Worm (Caenorhabditis elegans): ENCODE data around the gene F32D8.4.

F32D8.4 gene

ce11 chrV:10921747-10922146, 28.4 kb upstream of the F32D8.4 start, which contains the start of gene nas-31 (continued):
- TF ChIP-seq madf-2 (tag; optimal IDR thresholded peaks at IDR 0.05), result no peak

- TF ChIP-seq hlh-8 (tag; optimal IDR thresholded peaks at IDR 0.05), result no peak
- no peak for TF ChIP-seq ceh-22 (tag; optimal IDR thresholded peaks at IDR 0.05)
- TF ChIP-seq C08G9.2 (tag; optimal IDR thresholded peaks at IDR 0.05), result no peak
- TF ChIP-seq odd-2 (tag; optimal IDR thresholded peaks at IDR 0.05), result no peak
- no peak for TF ChIP-seq elt-2 (tag; optimal IDR thresholded peaks at IDR 0.05)
- TF ChIP-seq K02D7.2 (tag; optimal IDR thresholded peaks at IDR 0.05), result no peak
- TF ChIP-seq tbx-2 (tag; optimal IDR thresholded peaks at IDR 0.05), result no peak
- TF ChIP-seq ceh-19 (GFP tag; optimal IDR thresholded peaks at IDR 0.05), result no peak
- no peak for TF ChIP-seq gmeb-2 (tag; optimal IDR thresholded peaks at IDR 0.05)
- TF ChIP-seq pat-9 (tag; optimal IDR thresholded peaks at IDR 0.05), result no peak
- no peak for TF ChIP-seq ahr-1 (tag; optimal IDR thresholded peaks at IDR 0.05)
- TF ChIP-seq F13H6.1 (tag; optimal IDR thresholded peaks at IDR 0.05), result no peak
- no peak for TF ChIP-seq fax-1 (tag; optimal IDR thresholded peaks at IDR 0.05)
- no peak for TF ChIP-seq pax-1 (tag; optimal IDR thresholded peaks at IDR 0.05)
- TF ChIP-seq ztf-16 (tag; optimal IDR thresholded peaks at IDR 0.05), result no peak
- no peak for TF ChIP-seq eyg-1 (tag; optimal IDR thresholded peaks at IDR 0.05)
- no peak for TF ChIP-seq sox-4 (tag; optimal IDR thresholded peaks at IDR 0.05)
- TF ChIP-seq hlh-15 (tag; optimal IDR thresholded peaks at IDR 0.05), result no peak
- TF ChIP-seq lim-6 (tag; optimal IDR thresholded peaks at IDR 0.05), result no peak
- TF ChIP-seq sox-2 (GFP tag; IDR thresholded peaks at IDR 0.05), result no peak
Observed at ce11 chrV:10918373-10918772, 25.0 kb upstream of the F32D8.4 start, which contains the start of gene F58B4.2. TSS of gene F58B4.2 (minus strand) at chrV:10918473.

- TF ChIP-seq tbx-7 (tag; optimal IDR thresholded peaks at IDR 0.05), result no peak
- TF ChIP-seq ceh-18 (tag; optimal IDR thresholded peaks at IDR 0.05), result peak; percentile 2
Observed at ce11 chrV:10915922-10916321, 22.6 kb upstream of the F32D8.4 start.

ce11 chrV:10909959-10910358, 16.6 kb upstream of the F32D8.4 start:
- TF ChIP-seq pqm-1 (tag; optimal IDR thresholded peaks at IDR 0.05) (no peak), ceh-9 (tag; optimal IDR thresholded peaks at IDR 0.05) (no peak), nhr-232 (tag; optimal IDR thresholded peaks at IDR 0.05) (no peak), pag-3 (tag; optimal IDR thresholded peaks at IDR 0.05; ENCODE audit: borderline replicate concordance) (no peak), mec-3 (tag; optimal IDR thresholded peaks at IDR 0.05; ENCODE audit: borderline replicate concordance) (no peak), lin-11 (tag; optimal IDR thresholded peaks at IDR 0.05) (no peak), hlh-15 (tag; optimal IDR thresholded peaks at IDR 0.05) (no peak), madf-2 (tag; optimal IDR thresholded peaks at IDR 0.05) (no peak)

ce11 chrV:10909071-10909470, 15.7 kb upstream of the F32D8.4 start, which contains the start of gene zzz-1:
TSS of gene zzz-1 (minus strand) at chrV:10909171.
- TF ChIP-seq Y22D7AL.16 (tag; optimal IDR thresholded peaks at IDR 0.05) (no peak), hlh-6 (tag; optimal IDR thresholded peaks at IDR 0.05) (no peak), hlh-8 (tag; optimal IDR thresholded peaks at IDR 0.05) (no peak), pha-2 (tag; optimal IDR thresholded peaks at IDR 0.05) (no peak), nhr-232 (tag; optimal IDR thresholded peaks at IDR 0.05) (no peak)

- TF ChIP-seq ceh-48 (tag; optimal IDR thresholded peaks at IDR 0.05), result peak; percentile 18
- TF ChIP-seq ceh-24 (tag; optimal IDR thresholded peaks at IDR 0.05), result no peak
- no peak for TF ChIP-seq tbx-2 (tag; optimal IDR thresholded peaks at IDR 0.05)
- no peak for TF ChIP-seq T23F11.4 (GFP tag; optimal IDR thresholded peaks at IDR 0.05)
- no peak for TF ChIP-seq gmeb-2 (tag; optimal IDR thresholded peaks at IDR 0.05)
- TF ChIP-seq sox-4 (tag; optimal IDR thresholded peaks at IDR 0.05), result no peak
- TF ChIP-seq elt-4 (tag; optimal IDR thresholded peaks at IDR 0.05), result no peak
- peak; percentile 9 for TF ChIP-seq ceh-31 (tag; optimal IDR thresholded peaks at IDR 0.05)
- peak; percentile 58 for TF ChIP-seq unc-42 (tag; optimal IDR thresholded peaks at IDR 0.05)
- no peak for TF ChIP-seq zip-5 (tag; optimal IDR thresholded peaks at IDR 0.05)
- no peak for TF ChIP-seq C38D4.7 (GFP tag; optimal IDR thresholded peaks at IDR 0.05)
- no peak for TF ChIP-seq Y22D7AL.16 (tag; optimal IDR thresholded peaks at IDR 0.05)
- no peak for TF ChIP-seq pqm-1 (tag; optimal IDR thresholded peaks at IDR 0.05)
- no peak for TF ChIP-seq ceh-6 (GFP tag; optimal IDR thresholded peaks at IDR 0.05)
- no peak for TF ChIP-seq hlh-15 (tag; optimal IDR thresholded peaks at IDR 0.05)
Observed at ce11 chrV:10904795-10905194, 11.4 kb upstream of the F32D8.4 start.
